Worm (Caenorhabditis elegans): Measurements from ENCODE around the gene D1086.1.
A peak's percentile ranks its signal among the peaks of the same experiment; 100 is the strongest.

Gene D1086.1

ce11 chrV:14090309-14090967 is 8.2 kb upstream of the D1086.1 start, which contains the start of the genes D1086.5 and him-5:
Gene D1086.5, minus strand, starts transcription at chrV:14090359.
Gene him-5, plus strand, starts transcription at chrV:14090426.
- TF ChIP-seq C34F6.9 (tag; optimal IDR thresholded peaks at IDR 0.05), result no peak
- no peak for TF ChIP-seq Y55F3AM.14 (GFP tag; optimal IDR thresholded peaks at IDR 0.05)
- no peak for TF ChIP-seq skn-1 (tag; optimal IDR thresholded peaks at IDR 0.05)
- TF ChIP-seq nhr-77 (tag; optimal IDR thresholded peaks at IDR 0.05), result no peak
- no peak for TF ChIP-seq dmd-4 (tag; optimal IDR thresholded peaks at IDR 0.05)
- TF ChIP-seq ztf-11 (tag; optimal IDR thresholded peaks at IDR 0.05), result no peak
- TF ChIP-seq lsy-2 (tag; optimal IDR thresholded peaks at IDR 0.05), result no peak
- no peak for TF ChIP-seq mab-5 (tag; optimal IDR thresholded peaks at IDR 0.05)

- TF ChIP-seq C34F6.9 (tag; optimal IDR thresholded peaks at IDR 0.05) (peak; percentile 5), nhr-77 (tag; optimal IDR thresholded peaks at IDR 0.05) (no peak), lin-13 (GFP tag; optimal IDR thresholded peaks at IDR 0.05) (peak; percentile 8), sma-3 (GFP tag; optimal IDR thresholded peaks at IDR 0.05) (peak; percentile 35), zag-1 (tag; optimal IDR thresholded peaks at IDR 0.05) (no peak), ztf-1 (GFP tag; conservative IDR thresholded peaks at IDR 0.05) (0 out of 2 replicates have a peak, but pooled peaks have one; percentile 30), ztf-11 (tag; optimal IDR thresholded peaks at IDR 0.05) (no peak), nhr-23 (tag; optimal IDR thresholded peaks at IDR 0.05) (no peak), dmd-4 (tag; optimal IDR thresholded peaks at IDR 0.05) (no peak), unc-55 (GFP tag; optimal IDR thresholded peaks at IDR 0.05) (no peak), nhr-10 (tag; optimal IDR thresholded peaks at IDR 0.05) (no peak), gmeb-1 (tag; optimal IDR thresholded peaks at IDR 0.05) (no peak), blmp-1 (tag; optimal IDR thresholded peaks at IDR 0.05; ENCODE audit: insufficient read depth) (no peak), ZK546.5 (tag; optimal IDR thresholded peaks at IDR 0.05) (no peak), snpc-4 (tag; optimal IDR thresholded peaks at IDR 0.05) (peak; percentile 97), nhr-21 (tag; optimal IDR thresholded peaks at IDR 0.05) (peak; percentile 39), ceh-82 (tag; optimal IDR thresholded peaks at IDR 0.05) (no peak), fos-1 (tag; optimal IDR thresholded peaks at IDR 0.05) (peak; percentile 1), nhr-129 (tag; optimal IDR thresholded peaks at IDR 0.05) (peak; percentile 30), lsy-2 (tag; optimal IDR thresholded peaks at IDR 0.05) (peak in 1 of 2 experiments; percentile 44), peb-1 (tag; optimal IDR thresholded peaks at IDR 0.05) (no peak), aly-2 (tag; optimal IDR thresholded peaks at IDR 0.05) (no peak), nhr-25 (tag; optimal IDR thresholded peaks at IDR 0.05) (no peak), mab-5 (tag; optimal IDR thresholded peaks at IDR 0.05) (no peak), sma-9 (GFP tag; optimal IDR thresholded peaks at IDR 0.05) (peak; percentile 40), sma-9 (tag; optimal IDR thresholded peaks at IDR 0.05) (no peak), unc-62 (GFP tag; optimal IDR thresholded peaks at IDR 0.05) (no peak), ama-1 (optimal IDR thresholded peaks at IDR 0.05) (peak; percentile 91), nhr-11 (tag; optimal IDR thresholded peaks at IDR 0.05) (no peak), lin-39 (tag; optimal IDR thresholded peaks at IDR 0.05) (no peak), elt-3 (tag; optimal IDR thresholded peaks at IDR 0.05) (no peak), ceh-16 (tag; optimal IDR thresholded peaks at IDR 0.05) (no peak), elt-1 (tag; optimal IDR thresholded peaks at IDR 0.05) (no peak), R02D3.7 (tag; optimal IDR thresholded peaks at IDR 0.05) (no peak), nhr-237 (tag; optimal IDR thresholded peaks at IDR 0.05) (no peak)
Observed at ce11 chrV:14092403-14092802, 6.3 kb upstream of the D1086.1 start, which contains the start of gene D1086.3. Gene D1086.3, plus strand, starts transcription at chrV:14092792.

ce11 chrV:14093805-14094204 is 4.9 kb upstream of the D1086.1 start, which contains the start of gene D1086.8:
Gene D1086.8, plus strand, starts transcription at chrV:14094105.
- no peak for TF ChIP-seq unc-55 (GFP tag; optimal IDR thresholded peaks at IDR 0.05)
- TF ChIP-seq nhr-11 (tag; optimal IDR thresholded peaks at IDR 0.05), result no peak
- no peak for TF ChIP-seq lin-11 (tag; optimal IDR thresholded peaks at IDR 0.05)
- no peak for TF ChIP-seq lin-13 (GFP tag; optimal IDR thresholded peaks at IDR 0.05)
- TF ChIP-seq F13H6.1 (tag; optimal IDR thresholded peaks at IDR 0.05), result no peak
- peak; percentile 4 for TF ChIP-seq C34F6.9 (tag; optimal IDR thresholded peaks at IDR 0.05)
- no peak for TF ChIP-seq mab-5 (tag; optimal IDR thresholded peaks at IDR 0.05)
